Worm (Caenorhabditis elegans) whole organism, L2 larva: ENCODE data around the gene hgap-2.

Experiments used
- alr-1 ChIP-seq: fragments of 150-350 bp; optimal IDR thresholded peaks from 2 replicates; lab custom pipeline; 2014; ENCODE audit warnings: missing biosample characterization, missing genetic modification characterization
- dmd-4 ChIP-seq: sonication (generic microtip); optimal IDR thresholded peaks from 2 replicates; lab custom pipeline; 2017; ENCODE audit warnings: missing biosample characterization, missing genetic modification characterization
- egl-27 ChIP-seq: sonication (generic microtip); optimal IDR thresholded peaks from 3 replicates; lab custom pipeline; 2017; ENCODE audit warnings: missing biosample characterization, missing genetic modification reagents, missing genetic modification characterization
- elt-3 ChIP-seq: sonication (generic microtip); optimal IDR thresholded peaks from 2 replicates; lab custom pipeline; 2017; ENCODE audit warnings: missing biosample characterization, missing genetic modification characterization
- fos-1 ChIP-seq: fragments of 150-350 bp; optimal IDR thresholded peaks from 2 replicates; lab custom pipeline; 2014; ENCODE audit warnings: missing biosample characterization, missing genetic modification characterization
- gmeb-1 ChIP-seq: fragments of 150-350 bp; optimal IDR thresholded peaks from 2 replicates; lab custom pipeline; 2014; ENCODE audit warnings: missing biosample characterization, missing genetic modification characterization
- lin-39 ChIP-seq: fragments of 150-350 bp; optimal IDR thresholded peaks from 2 replicates; lab custom pipeline; 2014; ENCODE audit warnings: missing biosample characterization, missing genetic modification reagents, missing genetic modification characterization
- lsy-2 ChIP-seq, 2 experiments: fragments of 150-350 bp in 1 of 2; sonication (generic microtip) in 1 of 2; optimal IDR thresholded peaks; 2 replicates each; lab custom pipeline; 2014 to 2017; ENCODE audit warnings: missing biosample characterization in 2 of 2, missing genetic modification characterization in 2 of 2
- nhr-11 ChIP-seq: fragments of 150-350 bp; optimal IDR thresholded peaks from 2 replicates; lab custom pipeline; 2014; ENCODE audit warnings: missing biosample characterization, missing genetic modification characterization
- nhr-12 ChIP-seq: fragments of 150-350 bp; optimal IDR thresholded peaks from 2 replicates; lab custom pipeline; 2014; ENCODE audit warnings: missing biosample characterization, missing genetic modification characterization
- nhr-77 ChIP-seq: fragments of 150-350 bp; optimal IDR thresholded peaks from 2 replicates; lab custom pipeline; 2014; ENCODE audit warnings: missing biosample characterization, missing genetic modification characterization
- snpc-4 ChIP-seq: fragments of 150-350 bp; optimal IDR thresholded peaks from 2 replicates; lab custom pipeline; 2014; ENCODE audit warnings: missing biosample characterization, missing genetic modification characterization
- unc-62 ChIP-seq: fragments of 150-350 bp; optimal IDR thresholded peaks from 2 replicates; lab custom pipeline; 2014; ENCODE audit warnings: missing biosample characterization, missing genetic modification reagents, missing genetic modification characterization
- ztf-11 ChIP-seq: sonication (generic microtip); optimal IDR thresholded peaks from 2 replicates; lab custom pipeline; 2017; ENCODE audit warnings: missing biosample characterization, missing genetic modification characterization

ce11 chrII:8701619-8702350 is 17.1 kb upstream of the hgap-2 start, which contains the start of gene sphk-1:
- TF ChIP-seq fos-1 (tag; lab: Kevin White, UChicago) (no peak), nhr-77 (tag; lab: Kevin White, UChicago) (no peak), lsy-2 (tag; optimal IDR thresholded peaks at IDR 0.05; lab: Kevin White, UChicago) (no peak), gmeb-1 (tag; lab: Kevin White, UChicago) (no peak), egl-27 (no peak), snpc-4 (tag; lab: Kevin White, UChicago) (no peak), unc-62 (GFP tag; lab: Kevin White, UChicago) (no peak), lin-39 (tag; lab: Kevin White, UChicago) (no peak), alr-1 (tag; lab: Kevin White, UChicago) (no peak), ztf-11 (tag; lab: Kevin White, UChicago) (no peak), elt-3 (tag; lab: Kevin White, UChicago) (no peak), nhr-12 (tag; lab: Kevin White, UChicago) (no peak), nhr-11 (tag; lab: Kevin White, UChicago) (no peak), dmd-4 (no peak)
